Fruit fly (Drosophila melanogaster) whole organism, prepupa: ENCODE results near the gene Rh4.

Experiments
- Blimp-1 ChIP-seq: fragments of 200-800 bp; sonication (Bioruptor generic); optimal IDR thresholded peaks from 3 replicates; lab custom pipeline; 2017; ENCODE audit warnings: missing biosample characterization, missing genetic modification characterization, mild to moderate bottlenecking, moderate library complexity, missing genetic modification reagents
- CG10631 ChIP-seq: fragments of 200-800 bp; sonication (Bioruptor generic); optimal IDR thresholded peaks from 2 replicates; lab custom pipeline; 2016; ENCODE audit warnings: missing biosample characterization, missing genetic modification characterization
- CG10669 ChIP-seq: fragments of 200-800 bp; sonication (Bioruptor generic); optimal IDR thresholded peaks from 3 replicates; lab custom pipeline; 2018; ENCODE audit warnings: missing biosample characterization, mild to moderate bottlenecking, missing genetic modification characterization, moderate library complexity
- CG11294 ChIP-seq: fragments of 200-800 bp; sonication (Bioruptor generic); IDR thresholded peaks from 2 replicates; pipeline ENCODE4 v1.3.6; 2022; ENCODE audit warnings: missing biosample characterization, missing genetic modification characterization
- CG11762 ChIP-seq: fragments of 200-800 bp; sonication (Bioruptor generic); optimal IDR thresholded peaks from 3 replicates; lab custom pipeline; 2016; ENCODE audit warnings: missing biosample characterization, missing genetic modification characterization; ENCODE audit not compliant: insufficient read depth
- CG11902 ChIP-seq: fragments of 200-800 bp; sonication (Bioruptor generic); optimal IDR thresholded peaks from 3 replicates; lab custom pipeline; 2016; ENCODE audit warnings: missing biosample characterization, missing genetic modification characterization
- CG16779 ChIP-seq: fragments of 200-800 bp; sonication (Bioruptor generic); optimal IDR thresholded peaks from 3 replicates; lab custom pipeline; 2017; ENCODE audit warnings: missing biosample characterization, mild to moderate bottlenecking, missing genetic modification characterization
- CG31627 ChIP-seq: fragments of 200-800 bp; sonication (Bioruptor generic); optimal IDR thresholded peaks from 3 replicates; lab custom pipeline; 2016; ENCODE audit warnings: missing biosample characterization, missing genetic modification characterization
- CG32006 ChIP-seq: fragments of 200-800 bp; sonication (Bioruptor generic); optimal IDR thresholded peaks from 3 replicates; lab custom pipeline; 2017; ENCODE audit warnings: missing biosample characterization, mild to moderate bottlenecking, missing genetic modification characterization
- CG34406 ChIP-seq: fragments of 200-800 bp; sonication (Bioruptor generic); optimal IDR thresholded peaks from 3 replicates; lab custom pipeline; 2016; ENCODE audit warnings: missing biosample characterization, missing genetic modification characterization
- CG3919 ChIP-seq: fragments of 200-800 bp; sonication (Bioruptor generic); optimal IDR thresholded peaks from 3 replicates; lab custom pipeline; 2016; ENCODE audit warnings: missing biosample characterization, missing genetic modification characterization
- CG4318 ChIP-seq: fragments of 200-800 bp; sonication (Bioruptor generic); optimal IDR thresholded peaks from 3 replicates; lab custom pipeline; 2017; ENCODE audit warnings: missing biosample characterization, mild to moderate bottlenecking, missing genetic modification characterization
- CG6163 ChIP-seq: fragments of 200-800 bp; sonication (Bioruptor generic); IDR thresholded peaks from 3 replicates; pipeline ENCODE4 v1.3.6; 2022; ENCODE audit warnings: missing biosample characterization, missing genetic modification characterization
- CG6276 ChIP-seq: fragments of 200-800 bp; sonication (Bioruptor generic); optimal IDR thresholded peaks from 2 replicates; lab custom pipeline; 2017; ENCODE audit warnings: missing biosample characterization, mild to moderate bottlenecking, missing genetic modification characterization
- CG6808 ChIP-seq: fragments of 200-800 bp; sonication (Bioruptor generic); optimal IDR thresholded peaks from 3 replicates; lab custom pipeline; 2017; ENCODE audit warnings: missing biosample characterization, missing genetic modification characterization, mild to moderate bottlenecking, moderate library complexity, missing genetic modification reagents
- CG6854 ChIP-seq: fragments of 200-800 bp; sonication (Bioruptor generic); optimal IDR thresholded peaks from 2 replicates; lab custom pipeline; 2017; ENCODE audit warnings: missing biosample characterization, mild to moderate bottlenecking, missing genetic modification characterization
- CG7368 ChIP-seq: fragments of 200-800 bp; sonication (Bioruptor generic); optimal IDR thresholded peaks from 3 replicates; lab custom pipeline; 2016; ENCODE audit warnings: missing biosample characterization, missing genetic modification characterization
- CG8119 ChIP-seq: fragments of 200-800 bp; sonication (Bioruptor generic); IDR thresholded peaks from 3 replicates; pipeline ENCODE4 v1.3.6; 2022; ENCODE audit warnings: missing biosample characterization, missing genetic modification characterization
- CG8319 ChIP-seq: fragments of 200-800 bp; sonication (Bioruptor generic); optimal IDR thresholded peaks from 3 replicates; lab custom pipeline; 2016; ENCODE audit warnings: missing biosample characterization, missing genetic modification characterization
- CG8632 ChIP-seq: fragments of 200-800 bp; sonication (Bioruptor generic); optimal IDR thresholded peaks from 3 replicates; lab custom pipeline; 2016; ENCODE audit warnings: missing biosample characterization, missing genetic modification characterization
- CG9139 ChIP-seq: fragments of 200-800 bp; sonication (Bioruptor generic); optimal IDR thresholded peaks from 3 replicates; lab custom pipeline; 2017; ENCODE audit warnings: missing biosample characterization, mild to moderate bottlenecking, missing genetic modification characterization
- Eip75B ChIP-seq: fragments of 200-800 bp; sonication (Bioruptor generic); optimal IDR thresholded peaks from 3 replicates; lab custom pipeline; 2016; ENCODE audit warnings: missing biosample characterization, missing genetic modification characterization
- Eip78C ChIP-seq: fragments of 200-800 bp; sonication (Bioruptor generic); peaks from one replicate; lab custom pipeline; 2016; ENCODE audit warnings: missing biosample characterization, missing genetic modification characterization
- Eip93F ChIP-seq: fragments of 200-800 bp; sonication (Bioruptor generic); optimal IDR thresholded peaks from 2 replicates; lab custom pipeline; 2016; ENCODE audit warnings: missing biosample characterization, mild to moderate bottlenecking, missing genetic modification characterization
- Ets96B ChIP-seq: fragments of 200-800 bp; optimal IDR thresholded peaks from 2 replicates; lab custom pipeline; 2019; ENCODE audit warnings: missing biosample characterization, mild to moderate bottlenecking, missing genetic modification characterization, moderate library complexity
- Lpt ChIP-seq: fragments of 200-800 bp; sonication (Bioruptor generic); optimal IDR thresholded peaks from 3 replicates; lab custom pipeline; 2016; ENCODE audit warnings: missing biosample characterization, missing genetic modification characterization
- Met ChIP-seq: fragments of 200-800 bp; sonication (Bioruptor generic); optimal IDR thresholded peaks from 3 replicates; lab custom pipeline; 2016; ENCODE audit warnings: missing biosample characterization, missing genetic modification characterization
- OdsH ChIP-seq: fragments of 200-800 bp; sonication (Bioruptor generic); optimal IDR thresholded peaks from 3 replicates; lab custom pipeline; 2016; ENCODE audit warnings: missing biosample characterization, missing genetic modification characterization
- Smox ChIP-seq: fragments of 200-800 bp; sonication (Bioruptor generic); optimal IDR thresholded peaks from 3 replicates; lab custom pipeline; 2016; ENCODE audit warnings: missing biosample characterization, missing genetic modification characterization
- Sox102F ChIP-seq: fragments of 200-800 bp; sonication (Bioruptor generic); optimal IDR thresholded peaks from 2 replicates; lab custom pipeline; 2016; ENCODE audit warnings: missing biosample characterization, mild to moderate bottlenecking, missing genetic modification characterization
- Sox14 ChIP-seq: fragments of 200-800 bp; sonication (Bioruptor generic); optimal IDR thresholded peaks from 3 replicates; lab custom pipeline; 2016; ENCODE audit warnings: missing biosample characterization, missing genetic modification characterization
- Sox15 ChIP-seq: fragments of 200-800 bp; sonication (Bioruptor generic); optimal IDR thresholded peaks from 3 replicates; lab custom pipeline; 2016; ENCODE audit warnings: missing biosample characterization, missing genetic modification characterization
- acj6 ChIP-seq: fragments of 200-800 bp; sonication (Bioruptor generic); optimal IDR thresholded peaks from 3 replicates; lab custom pipeline; 2016; ENCODE audit warnings: missing biosample characterization, missing genetic modification characterization
- cyc ChIP-seq: fragments of 200-800 bp; sonication (Bioruptor generic); optimal IDR thresholded peaks from 3 replicates; lab custom pipeline; 2016; ENCODE audit warnings: missing biosample characterization, missing genetic modification characterization
- dac ChIP-seq: fragments of 200-800 bp; sonication (Bioruptor generic); optimal IDR thresholded peaks from 2 replicates; lab custom pipeline; 2017; ENCODE audit warnings: missing biosample characterization, mild to moderate bottlenecking, missing genetic modification characterization
- esn ChIP-seq: fragments of 200-800 bp; sonication (Bioruptor generic); optimal IDR thresholded peaks from 2 replicates; lab custom pipeline; 2016; ENCODE audit warnings: missing biosample characterization, mild to moderate bottlenecking, missing genetic modification characterization, moderate library complexity
- fd59A ChIP-seq: fragments of 200-800 bp; sonication (Bioruptor generic); optimal IDR thresholded peaks from 2 replicates; lab custom pipeline; 2017; ENCODE audit warnings: missing biosample characterization, mild to moderate bottlenecking, missing genetic modification characterization, missing genetic modification reagents
- fd85E ChIP-seq: fragments of 200-800 bp; sonication (Bioruptor generic); optimal IDR thresholded peaks from 3 replicates; lab custom pipeline; 2016; ENCODE audit warnings: missing biosample characterization, missing genetic modification characterization
- fkh ChIP-seq: fragments of 200-800 bp; sonication (Bioruptor generic); optimal IDR thresholded peaks from 3 replicates; lab custom pipeline; 2017; ENCODE audit warnings: missing biosample characterization, mild to moderate bottlenecking, missing genetic modification characterization, moderate library complexity
- lz ChIP-seq: fragments of 200-800 bp; sonication (Bioruptor generic); optimal IDR thresholded peaks from 3 replicates; lab custom pipeline; 2016; ENCODE audit warnings: missing biosample characterization, missing genetic modification characterization
- net ChIP-seq: fragments of 200-800 bp; sonication (Bioruptor generic); optimal IDR thresholded peaks from 3 replicates; lab custom pipeline; 2016; ENCODE audit warnings: missing biosample characterization, missing genetic modification characterization
- pdm3 ChIP-seq: fragments of 200-800 bp; sonication (Bioruptor generic); optimal IDR thresholded peaks from 3 replicates; lab custom pipeline; 2016; ENCODE audit warnings: missing biosample characterization, missing genetic modification characterization
- salr ChIP-seq, 2 experiments: fragments of 200-800 bp; sonication (Bioruptor generic); optimal IDR thresholded peaks; 3 replicates each; lab custom pipeline; 2016 to 2018; ENCODE audit warnings: missing biosample characterization in 2 of 2, missing genetic modification characterization in 2 of 2, mild to moderate bottlenecking in 1 of 2
- spab ChIP-seq: fragments of 200-800 bp; sonication (Bioruptor generic); optimal IDR thresholded peaks from 2 replicates; lab custom pipeline; 2017; ENCODE audit warnings: missing biosample characterization, mild to moderate bottlenecking, missing genetic modification characterization, missing genetic modification reagents
- ss ChIP-seq, 2 experiments: fragments of 200-800 bp; sonication (Bioruptor generic); optimal IDR thresholded peaks; 2 replicates in 1 of 2; 3 replicates in 1 of 2; lab custom pipeline; 2017 to 2018; ENCODE audit warnings: mild to moderate bottlenecking in 2 of 2, missing biosample characterization in 2 of 2, missing genetic modification characterization in 2 of 2, moderate library complexity in 1 of 2
- vri ChIP-seq: fragments of 200-800 bp; sonication (Bioruptor generic); optimal IDR thresholded peaks from 3 replicates; lab custom pipeline; 2016; ENCODE audit warnings: missing biosample characterization, mild to moderate bottlenecking, missing genetic modification characterization

Gene Rh4

dm6 chr3L:16825195-16825594 lies 37.1 kb downstream of the Rh4 start (continued):
- peak; percentile 6 for TF ChIP-seq CG31627 (GFP tag; lab: Kevin White, UChicago)
- TF ChIP-seq CG9139 (GFP tag; lab: Kevin White, UChicago), result no peak
- TF ChIP-seq Eip78C (GFP tag; lab: Kevin White, UChicago), result peak; percentile 81
- peak in 1 of 2 experiments; percentile 35 for TF ChIP-seq salr (GFP tag; optimal IDR thresholded peaks at IDR 0.05; lab: Kevin White, UChicago)
- no peak for TF ChIP-seq CG11902 (GFP tag; lab: Kevin White, UChicago)
- TF ChIP-seq acj6, result peak; percentile 32

- no peak for TF ChIP-seq CG32006 (GFP tag; lab: Kevin White, UChicago)
- TF ChIP-seq ss (GFP tag; optimal IDR thresholded peaks at IDR 0.05; lab: Kevin White, UChicago), result no peak
- peak; percentile 40 for TF ChIP-seq fkh (GFP tag; lab: Kevin White, UChicago)
- TF ChIP-seq CG6163 (GFP tag; lab: Robert Waterston, UW), result 0 out of 3 replicates have a peak, but pooled peaks have one; percentile 9
- TF ChIP-seq, all 60 proteins: peak for 2
Observed at dm6 chr3L:16824725-16825124, 37.6 kb downstream of the Rh4 start.

- TF ChIP-seq esn (peak; percentile 91), CG6808 (GFP tag; lab: Kevin White, UChicago) (peak; percentile 96), Sox15 (GFP tag; lab: Kevin White, UChicago) (peak; percentile 75), Eip78C (GFP tag; lab: Kevin White, UChicago) (peak; percentile 99), cyc (GFP tag; lab: Kevin White, UChicago) (peak; percentile 88), CG10669 (peak; percentile 96), CG6163 (GFP tag; lab: Robert Waterston, UW) (peak; percentile 95), CG8319 (GFP tag; lab: Kevin White, UChicago) (peak; percentile 85), CG6276 (peak; percentile 39), CG11294 (GFP tag; lab: Robert Waterston, UW) (0 out of 2 replicates have a peak, but pooled peaks have one; percentile 31), CG11762 (GFP tag; lab: Kevin White, UChicago) (peak; percentile 81), CG16779 (tag; lab: Kevin White, UChicago) (peak; percentile 68), CG32006 (GFP tag; lab: Kevin White, UChicago) (peak; percentile 67), CG9139 (GFP tag; lab: Kevin White, UChicago) (peak; percentile 95), CG8632 (GFP tag; lab: Kevin White, UChicago) (peak; percentile 91), CG10631 (peak; percentile 89), Blimp-1 (peak; percentile 79), Eip93F (GFP tag; lab: Kevin White, UChicago) (no peak), pdm3 (GFP tag; lab: Kevin White, UChicago) (peak; percentile 92), CG6854 (peak; percentile 86), Ets96B (tag; lab: Kevin White, UChicago) (peak; percentile 96), Met (GFP tag; lab: Kevin White, UChicago) (peak; percentile 94), spab (GFP tag; lab: Kevin White, UChicago) (peak; percentile 97), Sox14 (GFP tag; lab: Kevin White, UChicago) (peak; percentile 93), CG4318 (peak; percentile 32), OdsH (peak; percentile 90), dac (GFP tag; lab: Kevin White, UChicago) (no peak), ss (GFP tag; optimal IDR thresholded peaks at IDR 0.05; lab: Kevin White, UChicago) (peak; percentile 96 to 97), fd85E (GFP tag; lab: Kevin White, UChicago) (peak; percentile 44), CG34406 (peak; percentile 90), Sox102F (peak; percentile 93), net (peak; percentile 86), CG31627 (GFP tag; lab: Kevin White, UChicago) (peak; percentile 91), lz (peak; percentile 81), CG3919 (GFP tag; lab: Kevin White, UChicago) (peak; percentile 92), fd59A (GFP tag; lab: Kevin White, UChicago) (peak; percentile 96), Smox (GFP tag; lab: Kevin White, UChicago) (peak; percentile 89), CG7368 (peak; percentile 85), Lpt (peak; percentile 80), CG8119 (GFP tag; lab: Robert Waterston, UW) (peak; percentile 74), Eip75B (peak; percentile 94), acj6 (peak; percentile 93), vri (GFP tag; lab: Kevin White, UChicago) (peak; percentile 90), fkh (GFP tag; lab: Kevin White, UChicago) (no peak)
Observed at dm6 chr3L:16818063-16818462, 44.3 kb downstream of the Rh4 start.
